Fruit fly (Drosophila melanogaster) whole organism, pupa: Measurements from ENCODE around the gene Elo68alpha.

Experiments used
- CG10348 ChIP-seq: fragments of 200-800 bp; sonication (Bioruptor generic); IDR thresholded peaks from 2 replicates; pipeline ENCODE4 v1.3.6; 2022; ENCODE audit warnings: missing biosample characterization, missing genetic modification characterization
- CG12605 ChIP-seq: fragments of 200-800 bp; sonication (Bioruptor generic); IDR thresholded peaks from 2 replicates; pipeline ENCODE4 v1.3.6; 2022; ENCODE audit warnings: missing biosample characterization, missing genetic modification characterization
- CG13204 ChIP-seq: fragments of 200-800 bp; sonication (Bioruptor generic); optimal IDR thresholded peaks from 2 replicates; lab custom pipeline; 2018; ENCODE audit warnings: missing biosample characterization, mild to moderate bottlenecking, missing genetic modification characterization, moderate library complexity
- CG14655 ChIP-seq: fragments of 200-800 bp; sonication (Bioruptor generic); optimal IDR thresholded peaks from 3 replicates; lab custom pipeline; 2017; ENCODE audit warnings: mild to moderate bottlenecking, missing biosample characterization, missing genetic modification reagents, missing genetic modification characterization
- CG15710 ChIP-seq: fragments of 200-800 bp; sonication (Bioruptor generic); optimal IDR thresholded peaks from 2 replicates; lab custom pipeline; 2018; ENCODE audit warnings: missing biosample characterization, mild to moderate bottlenecking, missing genetic modification characterization, moderate library complexity
- CG17806 ChIP-seq: fragments of 200-800 bp; sonication (Bioruptor generic); optimal IDR thresholded peaks from 2 replicates; lab custom pipeline; 2018; ENCODE audit warnings: missing biosample characterization, mild to moderate bottlenecking, missing genetic modification characterization, moderate library complexity
- CG32121 ChIP-seq: fragments of 200-800 bp; sonication (Bioruptor generic); IDR thresholded peaks from 2 replicates; pipeline ENCODE4 v1.3.6; 2022; ENCODE audit warnings: missing biosample characterization, missing genetic modification characterization
- CG34367 ChIP-seq: fragments of 200-800 bp; sonication (Bioruptor generic); optimal IDR thresholded peaks from 2 replicates; lab custom pipeline; 2018; ENCODE audit warnings: missing biosample characterization, mild to moderate bottlenecking, missing genetic modification characterization
- CG4496 ChIP-seq: fragments of 200-800 bp; sonication (Bioruptor generic); IDR thresholded peaks from 3 replicates; pipeline ENCODE4 v1.3.6; 2022; ENCODE audit warnings: missing biosample characterization, missing genetic modification characterization
- CG8159 ChIP-seq: fragments of 200-800 bp; sonication (Bioruptor generic); optimal IDR thresholded peaks from 3 replicates; lab custom pipeline; 2018; ENCODE audit warnings: missing biosample characterization, mild to moderate bottlenecking, missing genetic modification characterization, moderate library complexity
- CG8301 ChIP-seq: fragments of 200-800 bp; sonication (Bioruptor generic); optimal IDR thresholded peaks from 2 replicates; lab custom pipeline; 2018; ENCODE audit warnings: missing biosample characterization, mild to moderate bottlenecking, missing genetic modification characterization
- CG9948 ChIP-seq: fragments of 200-800 bp; sonication (Bioruptor generic); optimal IDR thresholded peaks from 2 replicates; lab custom pipeline; 2018; ENCODE audit warnings: missing biosample characterization, mild to moderate bottlenecking, missing genetic modification characterization, moderate library complexity
- D1 ChIP-seq: fragments of 200-800 bp; sonication (Bioruptor generic); optimal IDR thresholded peaks from 2 replicates; lab custom pipeline; 2018; ENCODE audit warnings: missing biosample characterization, mild to moderate bottlenecking, missing genetic modification characterization, moderate library complexity
- EcR ChIP-seq: fragments of 200-800 bp; sonication (Bioruptor generic); optimal IDR thresholded peaks from 3 replicates; lab custom pipeline; 2019; ENCODE audit warnings: missing biosample characterization, missing genetic modification characterization, mild to moderate bottlenecking, moderate library complexity, missing genetic modification reagents
- Ets98B ChIP-seq: fragments of 200-800 bp; sonication (Bioruptor generic); IDR thresholded peaks from 2 replicates; pipeline ENCODE4 v1.3.6; 2022; ENCODE audit warnings: missing biosample characterization, missing genetic modification characterization
- Pif1A ChIP-seq: fragments of 200-800 bp; sonication (Bioruptor generic); optimal IDR thresholded peaks from 3 replicates; lab custom pipeline; 2016; ENCODE audit warnings: missing biosample characterization, missing genetic modification characterization
- Pif1B ChIP-seq: fragments of 200-800 bp; sonication (Bioruptor generic); optimal IDR thresholded peaks from 3 replicates; lab custom pipeline; 2016; ENCODE audit warnings: missing biosample characterization, missing genetic modification characterization
- Snoo ChIP-seq: fragments of 200-800 bp; sonication (Bioruptor generic); optimal IDR thresholded peaks from 3 replicates; lab custom pipeline; 2017; ENCODE audit warnings: missing biosample characterization, mild to moderate bottlenecking, missing genetic modification characterization, inconsistent platforms
- fd96Ca ChIP-seq: fragments of 200-800 bp; sonication (Bioruptor generic); IDR thresholded peaks from 3 replicates; pipeline ENCODE4 v1.3.6; 2022; ENCODE audit warnings: missing biosample characterization, missing genetic modification characterization
- gl ChIP-seq: fragments of 200-800 bp; sonication (Bioruptor generic); optimal IDR thresholded peaks from 2 replicates; lab custom pipeline; 2018; ENCODE audit warnings: missing biosample characterization, mild to moderate bottlenecking, missing genetic modification characterization
- rn ChIP-seq: fragments of 200-800 bp; sonication (Bioruptor generic); IDR thresholded peaks from 2 replicates; pipeline ENCODE4 v1.3.6; 2022; ENCODE audit warnings: missing biosample characterization, missing genetic modification characterization

The Elo68alpha gene

dm6 chr3L:11053843-11054242, 49.0 kb downstream of the Elo68alpha start, which contains the start of gene CG7888:
TSS of gene CG7888 (plus strand) at chr3L:11054035.
- TF ChIP-seq CG12605, result no peak
- no peak for TF ChIP-seq CG32121 (GFP tag; lab: Robert Waterston, UW)
- TF ChIP-seq Ets98B (GFP tag; lab: Robert Waterston, UW), result no peak
- TF ChIP-seq CG9948 (tag; lab: Kevin White, UChicago), result no peak
- no peak for TF ChIP-seq CG10348
- no peak for TF ChIP-seq gl (tag; lab: Kevin White, UChicago)
- TF ChIP-seq CG13204 (GFP tag; lab: Kevin White, UChicago), result no peak
- no peak for TF ChIP-seq EcR (GFP tag; lab: Kevin White, UChicago)
- no peak for TF ChIP-seq CG4496
- TF ChIP-seq CG8301 (tag; lab: Kevin White, UChicago), result no peak
- no peak for TF ChIP-seq CG15710 (tag; lab: Kevin White, UChicago)
- TF ChIP-seq Snoo, result no peak
- TF ChIP-seq rn (GFP tag; lab: Robert Waterston, UW), result no peak
- no peak for TF ChIP-seq fd96Ca (GFP tag; lab: Robert Waterston, UW)
- no peak for TF ChIP-seq D1
- no peak for TF ChIP-seq CG14655 (GFP tag; lab: Kevin White, UChicago)
- no peak for TF ChIP-seq Pif1B (GFP tag; lab: Kevin White, UChicago)
- TF ChIP-seq Pif1A, result no peak
- no peak for TF ChIP-seq CG8159 (tag; lab: Kevin White, UChicago)
- TF ChIP-seq, all 21 proteins: peak for 0

- no peak for TF ChIP-seq CG8301 (tag; lab: Kevin White, UChicago)
- TF ChIP-seq Ets98B (GFP tag; lab: Robert Waterston, UW), result peak; percentile 58; the same call in 1 of the 2 replicates
- peak; percentile 62; the same call in 1 of the 2 replicates for TF ChIP-seq CG32121 (GFP tag; lab: Robert Waterston, UW)
- no peak for TF ChIP-seq rn (GFP tag; lab: Robert Waterston, UW)
- no peak for TF ChIP-seq gl (tag; lab: Kevin White, UChicago)
- TF ChIP-seq CG17806 (tag; lab: Kevin White, UChicago), result no peak
- no peak for TF ChIP-seq D1
- TF ChIP-seq CG8159 (tag; lab: Kevin White, UChicago), result no peak
- no peak for TF ChIP-seq CG9948 (tag; lab: Kevin White, UChicago)
- no peak for TF ChIP-seq CG15710 (tag; lab: Kevin White, UChicago)
- 0 out of 3 replicates have a peak, but pooled peaks have one; percentile 13 for TF ChIP-seq fd96Ca (GFP tag; lab: Robert Waterston, UW)
- TF ChIP-seq CG12605, result no peak
- no peak for TF ChIP-seq CG13204 (GFP tag; lab: Kevin White, UChicago)
- no peak for TF ChIP-seq CG10348
- no peak for TF ChIP-seq EcR (GFP tag; lab: Kevin White, UChicago)
- peak; percentile 60; the same call in 2 of the 3 replicates for TF ChIP-seq CG4496
- TF ChIP-seq CG14655 (GFP tag; lab: Kevin White, UChicago), result no peak
- TF ChIP-seq CG34367 (tag; lab: Kevin White, UChicago), result no peak
- TF ChIP-seq Snoo, result no peak
- peak; percentile 28 for TF ChIP-seq Pif1A
- peak; percentile 15 for TF ChIP-seq Pif1B (GFP tag; lab: Kevin White, UChicago)
Observed at dm6 chr3L:11052760-11053259, 50.0 kb downstream of the Elo68alpha start.
